Worm (Caenorhabditis elegans) whole organism, mixed stage, embryonic: ENCODE data around the gene K03B4.8.

Experiments used
- M03D4.4 ChIP-seq: sonication (generic microtip); optimal IDR thresholded peaks from 2 replicates; lab custom pipeline; 2017; ENCODE audit warnings: mild to moderate bottlenecking, missing genetic modification characterization, missing compliant biosample characterization
- bed-3 ChIP-seq: fragments of 200-800 bp; sonication (Bioruptor generic); optimal IDR thresholded peaks from 3 replicates; lab custom pipeline; 2018; ENCODE audit warnings: mild to moderate bottlenecking, missing genetic modification characterization, moderate library complexity, missing compliant biosample characterization
- blmp-1 ChIP-seq: fragments of 150-350 bp; optimal IDR thresholded peaks from 2 replicates; lab custom pipeline; 2014; ENCODE audit warnings: missing biosample characterization, missing genetic modification characterization
- ceh-39 ChIP-seq: fragments of 150-350 bp; optimal IDR thresholded peaks from 2 replicates; lab custom pipeline; 2014; ENCODE audit warnings: missing biosample characterization, missing genetic modification characterization
- ceh-43 ChIP-seq: fragments of 200-800 bp; sonication (Bioruptor generic); optimal IDR thresholded peaks from 2 replicates; lab custom pipeline; 2018; ENCODE audit warnings: mild to moderate bottlenecking, missing genetic modification characterization, moderate library complexity, missing compliant biosample characterization
- ceh-83 ChIP-seq: fragments of 200-800 bp; sonication (Bioruptor generic); optimal IDR thresholded peaks from 2 replicates; lab custom pipeline; 2018; ENCODE audit warnings: mild to moderate bottlenecking, missing genetic modification characterization, missing compliant biosample characterization
- ces-1 ChIP-seq: fragments of 150-350 bp; optimal IDR thresholded peaks from 2 replicates; lab custom pipeline; 2014; ENCODE audit warnings: missing biosample characterization, missing genetic modification reagents, missing genetic modification characterization
- cnd-1 ChIP-seq: fragments of 200-800 bp; sonication (Bioruptor generic); optimal IDR thresholded peaks from 2 replicates; lab custom pipeline; 2018; ENCODE audit warnings: mild to moderate bottlenecking, missing genetic modification characterization, missing compliant biosample characterization
- drap-1 ChIP-seq: fragments of 200-800 bp; sonication (Bioruptor generic); optimal IDR thresholded peaks from 3 replicates; lab custom pipeline; 2018; ENCODE audit warnings: mild to moderate bottlenecking, missing genetic modification characterization, missing compliant biosample characterization
- elt-1 ChIP-seq: sonication (generic microtip); optimal IDR thresholded peaks from 2 replicates; lab custom pipeline; 2017; ENCODE audit warnings: missing genetic modification characterization, mild to moderate bottlenecking, missing compliant biosample characterization, antibody characterized with exemption, moderate library complexity, borderline replicate concordance; ENCODE audit not compliant: insufficient read depth
- elt-3 ChIP-seq: fragments of 150-350 bp; optimal IDR thresholded peaks from 2 replicates; lab custom pipeline; 2014; ENCODE audit warnings: missing biosample characterization, missing genetic modification characterization
- flh-1 ChIP-seq: fragments of 200-800 bp; sonication (Bioruptor generic); optimal IDR thresholded peaks from 2 replicates; lab custom pipeline; 2018; ENCODE audit warnings: mild to moderate bottlenecking, missing genetic modification characterization, moderate library complexity, missing compliant biosample characterization
- ham-2 ChIP-seq: fragments of 200-800 bp; sonication (Bioruptor generic); optimal IDR thresholded peaks from 2 replicates; lab custom pipeline; 2018; ENCODE audit warnings: mild to moderate bottlenecking, missing genetic modification characterization, missing compliant biosample characterization
- lin-13 ChIP-seq: fragments of 150-350 bp; optimal IDR thresholded peaks from 2 replicates; lab custom pipeline; 2014; ENCODE audit warnings: missing biosample characterization, missing genetic modification characterization
- lin-32 ChIP-seq: fragments of 200-800 bp; sonication (Bioruptor generic); optimal IDR thresholded peaks from 2 replicates; lab custom pipeline; 2018; ENCODE audit warnings: mild to moderate bottlenecking, missing genetic modification characterization, missing compliant biosample characterization
- lsy-2 ChIP-seq: fragments of 150-350 bp; optimal IDR thresholded peaks from 2 replicates; lab custom pipeline; 2014; ENCODE audit warnings: missing biosample characterization, missing genetic modification characterization
- mab-5 ChIP-seq: fragments of 150-350 bp; optimal IDR thresholded peaks from 2 replicates; lab custom pipeline; 2014; ENCODE audit warnings: missing biosample characterization, missing genetic modification characterization
- mep-1 ChIP-seq: fragments of 150-350 bp; optimal IDR thresholded peaks from 2 replicates; lab custom pipeline; 2017; ENCODE audit warnings: missing biosample characterization, missing genetic modification reagents, missing genetic modification characterization, inconsistent platforms
- mls-2 ChIP-seq: sonication (generic microtip); optimal IDR thresholded peaks from 2 replicates; lab custom pipeline; 2016; ENCODE audit warnings: mild to moderate bottlenecking, missing genetic modification characterization, moderate library complexity, missing compliant biosample characterization
- nhr-237 ChIP-seq: fragments of 150-350 bp; optimal IDR thresholded peaks from 2 replicates; lab custom pipeline; 2014; ENCODE audit warnings: missing biosample characterization, missing genetic modification characterization
- nhr-28 ChIP-seq: fragments of 150-350 bp; optimal IDR thresholded peaks from 2 replicates; lab custom pipeline; 2014; ENCODE audit warnings: missing biosample characterization, missing genetic modification characterization
- nhr-76 ChIP-seq: sonication (generic microtip); optimal IDR thresholded peaks from 2 replicates; lab custom pipeline; 2017; ENCODE audit warnings: missing biosample characterization, missing genetic modification characterization
- sem-2 ChIP-seq: fragments of 200-800 bp; sonication (Bioruptor generic); optimal IDR thresholded peaks from 2 replicates; lab custom pipeline; 2018; ENCODE audit warnings: mild to moderate bottlenecking, missing genetic modification characterization, missing compliant biosample characterization
- snpc-4 ChIP-seq: fragments of 150-350 bp; optimal IDR thresholded peaks from 2 replicates; lab custom pipeline; 2014; ENCODE audit warnings: missing biosample characterization, missing genetic modification characterization
- sptf-1 ChIP-seq: sonication (generic microtip); optimal IDR thresholded peaks from 2 replicates; lab custom pipeline; 2017; ENCODE audit warnings: mild to moderate bottlenecking, missing genetic modification characterization, moderate library complexity, missing compliant biosample characterization
- tbx-8 ChIP-seq: fragments of 200-800 bp; sonication (Bioruptor generic); optimal IDR thresholded peaks from 2 replicates; lab custom pipeline; 2018; ENCODE audit warnings: mild to moderate bottlenecking, missing genetic modification characterization, moderate library complexity, missing compliant biosample characterization
- unc-120 ChIP-seq: sonication (generic microtip); optimal IDR thresholded peaks from 2 replicates; lab custom pipeline; 2017; ENCODE audit warnings: missing genetic modification characterization, missing compliant biosample characterization; ENCODE audit not compliant: poor library complexity, severe bottlenecking
- unc-39 ChIP-seq: fragments of 150-350 bp; optimal IDR thresholded peaks from 2 replicates; lab custom pipeline; 2014; ENCODE audit warnings: missing biosample characterization, missing genetic modification characterization
- unc-62 ChIP-seq: fragments of 150-350 bp; optimal IDR thresholded peaks from 2 replicates; lab custom pipeline; 2014; ENCODE audit warnings: missing biosample characterization, missing genetic modification reagents, missing genetic modification characterization
- zip-8 ChIP-seq: fragments of 150-350 bp; optimal IDR thresholded peaks from 2 replicates; lab custom pipeline; 2014; ENCODE audit warnings: missing biosample characterization, missing genetic modification characterization

K03B4.8 gene

DNA sequence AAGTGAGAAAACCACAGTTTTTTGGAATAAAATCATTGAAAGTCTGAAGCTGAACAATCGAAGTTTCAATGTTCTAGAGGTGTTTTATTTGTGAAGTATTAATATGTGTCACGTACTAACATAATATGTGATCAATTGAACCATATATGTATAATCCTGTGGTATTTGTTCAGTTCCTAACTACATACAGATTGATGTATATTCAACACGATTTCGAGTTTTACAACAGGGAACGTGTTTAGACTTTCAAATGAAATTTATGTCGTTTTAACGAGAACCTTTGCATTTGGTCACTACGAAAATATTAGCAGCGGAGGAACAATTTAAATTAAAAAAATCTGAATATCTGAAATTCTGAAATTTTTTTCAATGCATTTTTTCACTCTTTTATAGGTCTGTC is at the start of gene K03B4.8:
Gene K03B4.8, minus strand, starts transcription at position 101 of the 400 bp plus-strand sequence.
- no peak for TF ChIP-seq mep-1 (tag; lab: Kevin White, UChicago)
- no peak for TF ChIP-seq drap-1 (GFP tag; lab: Kevin White, UChicago)

DNA sequence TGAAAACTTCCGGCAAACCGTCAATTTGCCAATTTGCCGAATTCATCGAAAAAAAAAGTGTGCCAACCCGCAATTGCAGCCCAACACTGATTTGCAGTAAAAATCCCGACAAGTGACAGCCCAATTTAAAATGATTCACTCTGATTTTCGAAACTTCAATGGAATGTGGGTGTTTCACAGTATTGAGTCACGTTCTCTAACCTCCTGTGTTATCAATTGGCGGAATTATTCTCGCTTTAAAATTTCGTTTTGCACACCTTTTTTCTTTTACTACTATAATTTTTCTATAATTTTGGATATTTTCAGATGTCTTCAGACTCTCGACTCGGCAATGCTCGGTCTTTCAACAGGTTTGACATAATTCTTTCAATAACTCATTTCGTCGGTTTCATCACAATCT is 47.9 kb upstream of the K03B4.8 start, which contains the start of gene F39G3.5:
Gene F39G3.5, plus strand, starts transcription at position 301 of the 400 bp plus-strand sequence.
- TF ChIP-seq bed-3 (GFP tag; lab: Kevin White, UChicago): no peak
- no peak for TF ChIP-seq M03D4.4
- no peak for TF ChIP-seq sem-2 (GFP tag; lab: Kevin White, UChicago)
- no peak for TF ChIP-seq mls-2
- no peak for TF ChIP-seq cnd-1 (tag; lab: Kevin White, UChicago)
- TF ChIP-seq drap-1 (GFP tag; lab: Kevin White, UChicago): no peak
- TF ChIP-seq mep-1 (tag; lab: Kevin White, UChicago): no peak
- TF ChIP-seq blmp-1 (tag; lab: Kevin White, UChicago): no peak
- no peak for TF ChIP-seq ceh-39 (tag; lab: Kevin White, UChicago)
- TF ChIP-seq ces-1: no peak
- TF ChIP-seq ceh-43 (GFP tag; lab: Kevin White, UChicago): no peak
- TF ChIP-seq lin-32 (GFP tag; lab: Kevin White, UChicago): no peak
- no peak for TF ChIP-seq unc-62 (GFP tag; lab: Kevin White, UChicago)
- TF ChIP-seq ceh-83 (GFP tag; lab: Kevin White, UChicago): no peak

DNA sequence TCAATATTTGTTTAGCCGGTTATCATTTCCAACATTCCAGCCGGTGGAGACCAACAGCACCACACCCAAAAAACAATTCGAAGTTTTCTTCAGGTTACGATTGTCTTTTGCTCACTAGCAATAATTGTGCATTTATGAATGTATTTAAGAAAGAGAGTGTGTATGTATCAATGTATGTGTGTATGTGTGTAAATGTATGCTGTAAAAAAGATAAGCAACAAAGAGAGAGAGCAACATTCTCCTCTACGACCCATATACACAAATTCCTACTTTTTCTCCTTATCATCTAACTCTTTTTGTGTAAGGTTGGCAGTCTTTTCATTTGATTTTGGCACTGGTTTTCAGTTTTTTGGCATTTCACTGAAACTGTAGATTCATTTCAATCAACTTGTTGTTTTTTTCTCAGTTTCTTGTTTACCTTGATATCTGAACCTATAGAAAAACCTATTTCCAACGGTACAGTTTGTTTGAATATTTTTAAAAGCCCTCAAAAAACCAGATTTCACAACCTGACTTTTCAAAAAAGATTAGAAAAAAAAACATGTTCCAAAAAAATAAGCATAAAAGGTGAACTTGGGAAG is 46.6 kb upstream of the K03B4.8 start:
- no peak for TF ChIP-seq mab-5 (tag; lab: Kevin White, UChicago)
- no peak for TF ChIP-seq sptf-1 (tag; lab: Kevin White, UChicago)
- TF ChIP-seq lin-13 (tag; lab: Kevin White, UChicago): no peak
- no peak for TF ChIP-seq flh-1
- no peak for TF ChIP-seq mls-2
- no peak for TF ChIP-seq unc-120 (tag; lab: Kevin White, UChicago)

DNA sequence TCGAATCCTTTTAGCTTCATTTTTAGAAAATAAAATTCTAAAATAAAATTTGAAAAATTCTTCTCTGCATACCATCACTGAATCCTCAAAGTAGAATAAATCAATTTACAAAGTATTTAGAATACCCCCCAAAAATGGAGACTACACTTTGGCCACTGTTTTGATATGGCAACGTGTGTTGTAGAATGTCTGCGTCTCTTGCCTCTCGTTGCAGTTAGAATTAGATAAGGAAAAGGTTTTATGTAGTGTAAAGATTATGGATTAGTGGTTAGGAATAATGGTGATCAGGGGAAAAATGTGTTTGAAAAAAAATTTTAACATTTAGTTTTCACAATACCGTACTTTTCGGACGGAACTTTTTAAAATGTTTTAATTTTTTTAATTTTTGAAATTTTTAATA is 45.6 kb upstream of the K03B4.8 start, which contains the start of gene prx-6:
Gene prx-6, minus strand, starts transcription at position 129 of the 400 bp plus-strand sequence.
- TF ChIP-seq M03D4.4 (no peak), flh-1 (no peak)

DNA sequence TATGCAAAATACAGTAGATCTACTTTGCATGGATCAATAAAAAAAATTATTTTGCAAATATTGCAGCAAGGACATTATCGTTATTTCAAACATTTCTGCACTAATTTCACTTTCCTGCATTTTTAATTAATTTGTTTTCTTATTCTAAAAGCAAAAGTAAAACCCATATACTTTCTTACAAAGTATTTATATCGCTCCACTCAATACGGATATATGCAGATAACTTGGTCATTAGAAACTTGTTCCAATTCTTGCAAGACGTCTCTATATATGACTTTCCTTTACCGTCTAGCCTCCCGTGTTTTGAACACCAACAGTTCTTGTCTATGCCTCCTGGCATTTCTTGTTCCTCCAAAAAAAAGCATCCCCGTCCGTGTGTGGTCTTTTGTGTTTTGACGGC is 36.1 kb upstream of the K03B4.8 start, which contains the start of gene oac-24:
Gene oac-24, plus strand, starts transcription at position 301 of the 400 bp plus-strand sequence.
- TF ChIP-seq unc-120 (tag; lab: Kevin White, UChicago) (no peak), unc-39 (tag; lab: Kevin White, UChicago) (no peak), elt-3 (no peak), lsy-2 (tag; lab: Kevin White, UChicago) (no peak), tbx-8 (GFP tag; lab: Kevin White, UChicago) (no peak), nhr-237 (tag; lab: Kevin White, UChicago) (no peak), mep-1 (tag; lab: Kevin White, UChicago) (no peak), flh-1 (no peak), ceh-43 (GFP tag; lab: Kevin White, UChicago) (no peak), elt-1 (tag; lab: Kevin White, UChicago) (no peak), sem-2 (GFP tag; lab: Kevin White, UChicago) (no peak), bed-3 (GFP tag; lab: Kevin White, UChicago) (no peak), nhr-28 (no peak), zip-8 (tag; lab: Kevin White, UChicago) (no peak), blmp-1 (tag; lab: Kevin White, UChicago) (no peak), drap-1 (GFP tag; lab: Kevin White, UChicago) (no peak), snpc-4 (tag; lab: Kevin White, UChicago) (no peak), nhr-76 (tag; lab: Kevin White, UChicago) (no peak)

DNA sequence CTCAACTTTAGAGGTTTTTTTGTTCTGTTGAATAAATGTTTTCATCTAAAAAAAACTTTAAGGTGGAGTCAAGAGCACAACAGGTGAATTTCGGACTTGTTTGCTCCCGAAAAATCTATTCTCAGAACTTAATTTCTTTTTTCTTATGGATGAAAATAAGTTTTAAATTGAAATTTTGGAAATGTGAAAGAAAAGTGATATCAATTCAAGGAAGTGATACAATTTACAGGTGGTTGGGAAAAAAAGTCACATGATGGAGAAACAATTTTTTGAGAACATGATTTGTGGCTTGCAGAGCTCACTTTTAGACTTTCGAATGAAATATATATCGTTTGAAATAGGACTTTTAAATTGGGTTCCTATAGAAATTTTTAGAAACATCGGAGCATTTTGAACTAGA is 33.2 kb upstream of the K03B4.8 start:
- TF ChIP-seq ceh-43 (GFP tag; lab: Kevin White, UChicago) (no peak), drap-1 (GFP tag; lab: Kevin White, UChicago) (no peak), flh-1 (no peak), lin-13 (tag; lab: Kevin White, UChicago) (no peak), zip-8 (tag; lab: Kevin White, UChicago) (no peak), ham-2 (GFP tag; lab: Kevin White, UChicago) (no peak), M03D4.4 (no peak), mep-1 (tag; lab: Kevin White, UChicago) (no peak), sptf-1 (tag; lab: Kevin White, UChicago) (no peak), unc-62 (GFP tag; lab: Kevin White, UChicago) (no peak), ces-1 (no peak), sem-2 (GFP tag; lab: Kevin White, UChicago) (no peak), mls-2 (no peak), elt-1 (tag; lab: Kevin White, UChicago) (no peak), nhr-237 (tag; lab: Kevin White, UChicago) (no peak)
